Worm (Caenorhabditis elegans) whole organism, L2 larva: Measurements from ENCODE around the gene F44D12.16.

ENCODE experiments used
- C34F6.9 ChIP-seq: fragments of 150-350 bp; optimal IDR thresholded peaks from 2 replicates; lab custom pipeline; 2014; ENCODE audit warnings: missing biosample characterization, missing genetic modification characterization
- F13H6.1 ChIP-seq: sonication (generic microtip); optimal IDR thresholded peaks from 2 replicates; lab custom pipeline; 2016; ENCODE audit warnings: missing genetic modification characterization, missing compliant biosample characterization
- R02D3.7 ChIP-seq: fragments of 150-350 bp; optimal IDR thresholded peaks from 2 replicates; lab custom pipeline; 2014; ENCODE audit warnings: missing biosample characterization, missing genetic modification characterization
- ZK546.5 ChIP-seq: sonication (generic microtip); optimal IDR thresholded peaks from 2 replicates; lab custom pipeline; 2017; ENCODE audit warnings: missing biosample characterization, missing genetic modification characterization
- alr-1 ChIP-seq: fragments of 150-350 bp; optimal IDR thresholded peaks from 2 replicates; lab custom pipeline; 2014; ENCODE audit warnings: missing biosample characterization, missing genetic modification characterization
- ama-1 ChIP-seq: fragments of 150-350 bp; optimal IDR thresholded peaks from 2 replicates; lab custom pipeline; 2018; ENCODE audit warnings: inconsistent platforms
- ceh-16 ChIP-seq: fragments of 150-350 bp; optimal IDR thresholded peaks from 2 replicates; lab custom pipeline; 2014; ENCODE audit warnings: missing biosample characterization, missing genetic modification characterization
- crh-2 ChIP-seq: sonication (generic microtip); optimal IDR thresholded peaks from 2 replicates; lab custom pipeline; 2017; ENCODE audit warnings: missing biosample characterization, missing genetic modification characterization
- dmd-4 ChIP-seq: sonication (generic microtip); optimal IDR thresholded peaks from 2 replicates; lab custom pipeline; 2017; ENCODE audit warnings: missing biosample characterization, missing genetic modification characterization
- elt-1 ChIP-seq: fragments of 150-350 bp; optimal IDR thresholded peaks from 2 replicates; lab custom pipeline; 2014; ENCODE audit warnings: missing biosample characterization, missing genetic modification characterization
- elt-3 ChIP-seq: sonication (generic microtip); optimal IDR thresholded peaks from 2 replicates; lab custom pipeline; 2017; ENCODE audit warnings: missing biosample characterization, missing genetic modification characterization
- fos-1 ChIP-seq: fragments of 150-350 bp; optimal IDR thresholded peaks from 2 replicates; lab custom pipeline; 2014; ENCODE audit warnings: missing biosample characterization, missing genetic modification characterization
- gmeb-1 ChIP-seq: fragments of 150-350 bp; optimal IDR thresholded peaks from 2 replicates; lab custom pipeline; 2014; ENCODE audit warnings: missing biosample characterization, missing genetic modification characterization
- lin-13 ChIP-seq: fragments of 150-350 bp; optimal IDR thresholded peaks from 2 replicates; lab custom pipeline; 2014; ENCODE audit warnings: missing biosample characterization, missing genetic modification reagents, missing genetic modification characterization
- lin-39 ChIP-seq: fragments of 150-350 bp; optimal IDR thresholded peaks from 2 replicates; lab custom pipeline; 2014; ENCODE audit warnings: missing biosample characterization, missing genetic modification reagents, missing genetic modification characterization
- lsy-2 ChIP-seq, 2 experiments: fragments of 150-350 bp in 1 of 2; sonication (generic microtip) in 1 of 2; optimal IDR thresholded peaks; 2 replicates each; lab custom pipeline; 2014 to 2017; ENCODE audit warnings: missing biosample characterization in 2 of 2, missing genetic modification characterization in 2 of 2
- mab-5 ChIP-seq: fragments of 150-350 bp; optimal IDR thresholded peaks from 2 replicates; lab custom pipeline; 2014; ENCODE audit warnings: missing biosample characterization, missing genetic modification characterization
- mbf-1 ChIP-seq: sonication (generic microtip); optimal IDR thresholded peaks from 2 replicates; lab custom pipeline; 2017; ENCODE audit warnings: missing biosample characterization, missing genetic modification characterization
- mdl-1 ChIP-seq, 2 experiments: fragments of 150-350 bp in 1 of 2; sonication (generic microtip) in 1 of 2; optimal IDR thresholded peaks; 2 replicates each; lab custom pipeline; 2017; ENCODE audit warnings: missing biosample characterization in 2 of 2, missing genetic modification characterization in 2 of 2
- nhr-10 ChIP-seq: sonication (generic microtip); optimal IDR thresholded peaks from 2 replicates; lab custom pipeline; 2017; ENCODE audit warnings: missing biosample characterization, missing genetic modification characterization
- nhr-12 ChIP-seq: fragments of 150-350 bp; optimal IDR thresholded peaks from 2 replicates; lab custom pipeline; 2014; ENCODE audit warnings: missing biosample characterization, missing genetic modification characterization
- nhr-129 ChIP-seq: fragments of 150-350 bp; optimal IDR thresholded peaks from 2 replicates; lab custom pipeline; 2014; ENCODE audit warnings: missing biosample characterization, missing genetic modification characterization
- nhr-21 ChIP-seq: fragments of 150-350 bp; optimal IDR thresholded peaks from 2 replicates; lab custom pipeline; 2014; ENCODE audit warnings: missing biosample characterization, missing genetic modification characterization
- nhr-23 ChIP-seq: fragments of 150-350 bp; optimal IDR thresholded peaks from 2 replicates; lab custom pipeline; 2014; ENCODE audit warnings: missing biosample characterization, missing genetic modification reagents, missing genetic modification characterization
- nhr-237 ChIP-seq: fragments of 150-350 bp; optimal IDR thresholded peaks from 2 replicates; lab custom pipeline; 2014; ENCODE audit warnings: missing biosample characterization, missing genetic modification characterization
- nhr-25 ChIP-seq: fragments of 150-350 bp; sonication (generic microtip); optimal IDR thresholded peaks from 3 replicates; lab custom pipeline; 2014; ENCODE audit warnings: missing biosample characterization, missing genetic modification characterization
- nhr-77 ChIP-seq: fragments of 150-350 bp; optimal IDR thresholded peaks from 2 replicates; lab custom pipeline; 2014; ENCODE audit warnings: missing biosample characterization, missing genetic modification characterization
- peb-1 ChIP-seq: fragments of 150-350 bp; optimal IDR thresholded peaks from 2 replicates; lab custom pipeline; 2014; ENCODE audit warnings: missing biosample characterization, missing genetic modification characterization
- skn-1 ChIP-seq: sonication (generic microtip); optimal IDR thresholded peaks from 2 replicates; lab custom pipeline; 2017; ENCODE audit warnings: missing biosample characterization, missing genetic modification characterization
- sma-3 ChIP-seq: sonication (generic microtip); optimal IDR thresholded peaks from 2 replicates; lab custom pipeline; 2016; ENCODE audit warnings: missing genetic modification reagents, missing genetic modification characterization, missing compliant biosample characterization
- sma-9 ChIP-seq, 2 experiments: fragments of 150-350 bp in 1 of 2; sonication (generic microtip) in 1 of 2; optimal IDR thresholded peaks; 2 replicates each; lab custom pipeline; 2014 to 2016; ENCODE audit warnings: missing genetic modification characterization in 2 of 2, mild to moderate bottlenecking in 1 of 2, missing biosample characterization in 1 of 2, missing compliant biosample characterization in 1 of 2, missing genetic modification reagents in 1 of 2, moderate library complexity in 1 of 2
- snpc-4 ChIP-seq: fragments of 150-350 bp; optimal IDR thresholded peaks from 2 replicates; lab custom pipeline; 2014; ENCODE audit warnings: missing biosample characterization, missing genetic modification characterization
- unc-39 ChIP-seq: fragments of 150-350 bp; optimal IDR thresholded peaks from 2 replicates; lab custom pipeline; 2014; ENCODE audit warnings: missing biosample characterization, missing genetic modification characterization
- unc-55 ChIP-seq: fragments of 150-350 bp; sonication (generic microtip); optimal IDR thresholded peaks from 3 replicates; lab custom pipeline; 2014; ENCODE audit warnings: missing biosample characterization, missing genetic modification reagents, missing genetic modification characterization
- unc-62 ChIP-seq: fragments of 150-350 bp; optimal IDR thresholded peaks from 2 replicates; lab custom pipeline; 2014; ENCODE audit warnings: missing biosample characterization, missing genetic modification reagents, missing genetic modification characterization
- zag-1 ChIP-seq: fragments of 150-350 bp; optimal IDR thresholded peaks from 2 replicates; lab custom pipeline; 2014; ENCODE audit warnings: missing biosample characterization, missing genetic modification characterization
- ztf-1 ChIP-seq: fragments of 200-800 bp; sonication (Bioruptor generic); conservative IDR thresholded peaks from 2 replicates; pipeline ENCODE4 v1.3.6; 2022; ENCODE audit warnings: missing genetic modification characterization, missing compliant biosample characterization
- ztf-11 ChIP-seq: sonication (generic microtip); optimal IDR thresholded peaks from 2 replicates; lab custom pipeline; 2017; ENCODE audit warnings: missing biosample characterization, missing genetic modification characterization

The F44D12.16 gene

ce11 chrIV:9994895-9995394, 33.9 kb upstream of the F44D12.16 start, which contains the start of gene uba-1 (continued):
- TF ChIP-seq zag-1 = no peak
- no peak for TF ChIP-seq dmd-4 (tag; lab: Kevin White, UChicago)
- peak; percentile 5 for TF ChIP-seq gmeb-1 (tag; lab: Kevin White, UChicago)
- no peak for TF ChIP-seq ztf-11
- TF ChIP-seq snpc-4 = no peak
- TF ChIP-seq nhr-23 = no peak
- no peak for TF ChIP-seq nhr-10 (tag; lab: Kevin White, UChicago)
- no peak for TF ChIP-seq elt-3 (tag; lab: Kevin White, UChicago)
- TF ChIP-seq lin-13 (GFP tag; lab: Kevin White, UChicago) = no peak
- peak; percentile 86 for TF ChIP-seq crh-2
- no peak for TF ChIP-seq ceh-16 (tag; lab: Kevin White, UChicago)
- no peak for TF ChIP-seq nhr-12 (tag; lab: Kevin White, UChicago)
- peak; percentile 55 for TF ChIP-seq ama-1 (lab: Kevin White, UChicago)
- TF ChIP-seq alr-1 (tag; lab: Kevin White, UChicago) = no peak
- no peak for TF ChIP-seq mdl-1 (tag; optimal IDR thresholded peaks at IDR 0.05; lab: Kevin White, UChicago)
- TF ChIP-seq nhr-21 (tag; lab: Kevin White, UChicago) = peak; percentile 28
- TF ChIP-seq sma-3 (GFP tag; lab: Kevin White, UChicago) = peak; percentile 41
- no peak for TF ChIP-seq ZK546.5 (tag; lab: Kevin White, UChicago)
- TF ChIP-seq mbf-1 (tag; lab: Kevin White, UChicago) = no peak
- peak; percentile 67 for TF ChIP-seq nhr-25 (tag; lab: Kevin White, UChicago)

DNA sequence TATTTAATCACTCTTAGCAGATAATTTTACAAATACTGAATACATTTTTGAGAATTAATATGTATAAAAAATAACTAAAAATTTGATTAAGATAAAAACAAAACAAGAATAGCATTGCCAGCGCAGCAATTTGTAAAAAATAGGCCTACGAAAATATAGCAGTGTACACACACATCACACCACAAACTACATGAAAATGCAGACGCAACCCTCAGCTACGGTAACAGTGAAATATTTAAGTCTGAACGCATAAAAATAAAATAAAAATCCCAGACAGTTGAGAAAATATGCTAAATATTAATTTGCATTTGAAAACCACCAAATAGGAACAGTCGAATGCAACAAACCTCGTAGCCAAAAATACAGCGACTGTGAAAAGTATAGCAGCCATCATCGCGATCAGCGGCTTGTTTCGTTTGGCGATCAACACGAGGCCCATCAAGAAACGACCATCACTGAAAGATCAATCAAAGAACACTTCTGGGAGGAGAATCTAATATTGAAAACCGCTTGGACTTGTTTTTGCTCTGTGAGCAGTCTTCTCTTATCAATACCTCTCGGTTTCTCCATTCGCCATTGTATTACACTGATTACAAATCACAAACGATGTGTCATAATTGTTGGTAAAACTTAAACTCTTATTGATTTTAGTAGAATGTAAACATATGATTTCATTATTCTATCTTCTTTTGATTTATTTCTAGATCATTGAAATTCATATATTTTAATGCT, 30.2 kb upstream of the F44D12.16 start, which contains the start of gene pyp-1:
Gene pyp-1, minus strand, starts transcription at position 439 of the 732 bp plus-strand sequence.
- TF ChIP-seq ztf-1 (GFP tag; lab: Robert Waterston, UW) = no peak
- no peak for TF ChIP-seq mab-5 (tag; lab: Kevin White, UChicago)
- TF ChIP-seq unc-55 (GFP tag; lab: Kevin White, UChicago) = peak; percentile 34
- TF ChIP-seq fos-1 (tag; lab: Kevin White, UChicago) = peak; percentile 56
- no peak for TF ChIP-seq nhr-25 (tag; lab: Kevin White, UChicago)
- TF ChIP-seq ama-1 (lab: Kevin White, UChicago) = peak; percentile 33
- peak in 1 of 2 experiments; percentile 69 for TF ChIP-seq lsy-2 (tag; optimal IDR thresholded peaks at IDR 0.05; lab: Kevin White, UChicago)
- peak; percentile 22 for TF ChIP-seq sma-9 (GFP tag; optimal IDR thresholded peaks at IDR 0.05; lab: Kevin White, UChicago)
- TF ChIP-seq sma-9 (tag; optimal IDR thresholded peaks at IDR 0.05; lab: Kevin White, UChicago) = no peak

DNA sequence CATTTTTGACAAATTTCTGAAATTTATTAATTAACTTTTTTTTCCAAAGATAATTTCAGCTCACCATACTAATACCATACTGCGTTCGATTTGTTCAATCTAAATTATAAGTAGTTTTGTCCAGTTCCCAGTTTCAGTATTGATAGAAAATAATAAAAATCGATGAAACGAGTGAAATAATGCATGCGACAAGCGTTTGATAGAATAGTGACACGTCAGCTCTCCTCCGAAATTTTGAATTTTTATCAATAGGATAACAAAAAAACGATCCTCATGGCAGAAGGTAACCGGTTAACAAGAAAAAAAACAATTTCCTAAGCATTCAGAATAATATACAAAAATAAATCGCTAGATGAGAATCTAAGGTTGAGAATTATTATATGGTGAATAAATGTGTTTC, 27.1 kb upstream of the F44D12.16 start, which contains the start of gene C47E12.3:
Gene C47E12.3, minus strand, starts transcription at position 101 of the 400 bp plus-strand sequence.
- TF ChIP-seq sma-9 (GFP tag; optimal IDR thresholded peaks at IDR 0.05; lab: Kevin White, UChicago) (no peak), sma-9 (tag; optimal IDR thresholded peaks at IDR 0.05; lab: Kevin White, UChicago) (no peak), R02D3.7 (tag; lab: Kevin White, UChicago) (no peak), mab-5 (tag; lab: Kevin White, UChicago) (no peak), ama-1 (lab: Kevin White, UChicago) (no peak), unc-62 (GFP tag; lab: Kevin White, UChicago) (no peak), lsy-2 (tag; optimal IDR thresholded peaks at IDR 0.05; lab: Kevin White, UChicago) (no peak), snpc-4 (no peak), elt-1 (tag; lab: Kevin White, UChicago) (no peak), F13H6.1 (no peak), alr-1 (tag; lab: Kevin White, UChicago) (no peak), ztf-11 (no peak), lin-13 (GFP tag; lab: Kevin White, UChicago) (no peak), nhr-77 (tag; lab: Kevin White, UChicago) (no peak), sma-3 (GFP tag; lab: Kevin White, UChicago) (no peak), unc-39 (no peak), crh-2 (no peak), lin-39 (tag; lab: Kevin White, UChicago) (no peak)

ce11 chrIV:10003372-10003771, 25.5 kb upstream of the F44D12.16 start, which contains the start of the genes C47E12.2 and sars-1:
Gene C47E12.2, minus strand, starts transcription at chrIV:10003502.
Gene sars-1, plus strand, starts transcription at chrIV:10003726.
- no peak for TF ChIP-seq ztf-1 (GFP tag; lab: Robert Waterston, UW)
- no peak for TF ChIP-seq nhr-10 (tag; lab: Kevin White, UChicago)
- TF ChIP-seq lsy-2 (tag; optimal IDR thresholded peaks at IDR 0.05; lab: Kevin White, UChicago) = peak; percentile 58 to 92
- TF ChIP-seq R02D3.7 (tag; lab: Kevin White, UChicago) = no peak
- TF ChIP-seq unc-62 (GFP tag; lab: Kevin White, UChicago) = no peak
- TF ChIP-seq nhr-21 (tag; lab: Kevin White, UChicago) = no peak
- TF ChIP-seq nhr-237 (tag; lab: Kevin White, UChicago) = no peak
- no peak for TF ChIP-seq elt-1 (tag; lab: Kevin White, UChicago)
- TF ChIP-seq unc-55 (GFP tag; lab: Kevin White, UChicago) = no peak
- no peak for TF ChIP-seq nhr-12 (tag; lab: Kevin White, UChicago)
- TF ChIP-seq nhr-25 (tag; lab: Kevin White, UChicago) = no peak
- TF ChIP-seq mbf-1 (tag; lab: Kevin White, UChicago) = no peak
- peak; percentile 88 for TF ChIP-seq nhr-129
- no peak for TF ChIP-seq skn-1 (tag; lab: Kevin White, UChicago)
- TF ChIP-seq fos-1 (tag; lab: Kevin White, UChicago) = no peak
- TF ChIP-seq ama-1 (lab: Kevin White, UChicago) = no peak
- TF ChIP-seq sma-9 (GFP tag; optimal IDR thresholded peaks at IDR 0.05; lab: Kevin White, UChicago) = no peak
- TF ChIP-seq sma-9 (tag; optimal IDR thresholded peaks at IDR 0.05; lab: Kevin White, UChicago) = no peak
- TF ChIP-seq crh-2 = peak; percentile 32
- no peak for TF ChIP-seq lin-39 (tag; lab: Kevin White, UChicago)
- no peak for TF ChIP-seq dmd-4 (tag; lab: Kevin White, UChicago)
- no peak for TF ChIP-seq mab-5 (tag; lab: Kevin White, UChicago)
- TF ChIP-seq C34F6.9 (tag; lab: Kevin White, UChicago) = peak; percentile 18
- no peak for TF ChIP-seq mdl-1 (tag; optimal IDR thresholded peaks at IDR 0.05; lab: Kevin White, UChicago)
- TF ChIP-seq ZK546.5 (tag; lab: Kevin White, UChicago) = no peak
- no peak for TF ChIP-seq peb-1
- TF ChIP-seq sma-3 (GFP tag; lab: Kevin White, UChicago) = no peak
- TF ChIP-seq, all 48 proteins: peak for 4
